Fruit fly (Drosophila melanogaster) whole organism, embryonic: ENCODE measurements around the gene Prosbeta6.

Experiments used
- Awh ChIP-seq: fragments of 200-800 bp; sonication (Bioruptor generic); IDR thresholded peaks from 2 replicates; pipeline ENCODE4, ENCODE4 v1.3.6; 2022; ENCODE audit warnings: missing biosample characterization, missing genetic modification characterization
- Bgb ChIP-seq: fragments of 200-800 bp; sonication (Bioruptor generic); IDR thresholded peaks from 2 replicates; pipeline ENCODE4 v1.3.6; 2022; ENCODE audit warnings: missing biosample characterization, missing genetic modification characterization; ENCODE audit not compliant: partially characterized antibody
- CG10462 ChIP-seq: fragments of 200-800 bp; sonication (Bioruptor generic); optimal IDR thresholded peaks from 2 replicates; lab custom pipeline; 2016; ENCODE audit warnings: missing biosample characterization, missing genetic modification characterization
- CG11695 ChIP-seq: fragments of 200-800 bp; sonication (Bioruptor generic); IDR thresholded peaks from 3 replicates; pipeline ENCODE4 v1.3.6; 2022; ENCODE audit warnings: missing biosample characterization, missing genetic modification characterization
- CG12744 ChIP-seq: fragments of 200-800 bp; sonication (Bioruptor generic); optimal IDR thresholded peaks from 2 replicates; lab custom pipeline; 2016; ENCODE audit warnings: missing biosample characterization, missing genetic modification characterization
- CG13287 ChIP-seq: fragments of 200-800 bp; sonication (Bioruptor generic); IDR thresholded peaks from 2 replicates; pipeline ENCODE4 v1.3.6; 2022; ENCODE audit warnings: missing biosample characterization, missing genetic modification characterization; ENCODE audit not compliant: partially characterized antibody
- CG13424 ChIP-seq: fragments of 200-800 bp; sonication (Bioruptor generic); optimal IDR thresholded peaks from 2 replicates; lab custom pipeline; 2019; ENCODE audit warnings: missing biosample characterization, mild to moderate bottlenecking, missing genetic modification characterization, moderate library complexity
- CG15479 ChIP-seq: fragments of 200-800 bp; sonication (Bioruptor generic); optimal IDR thresholded peaks from 3 replicates; lab custom pipeline; 2019; ENCODE audit warnings: missing biosample characterization, mild to moderate bottlenecking, missing genetic modification characterization, moderate library complexity
- CG16813 ChIP-seq: fragments of 200-800 bp; sonication (Bioruptor generic); IDR thresholded peaks from 3 replicates; pipeline ENCODE4 v1.3.6; 2022; ENCODE audit warnings: missing biosample characterization, missing genetic modification characterization; ENCODE audit not compliant: partially characterized antibody
- CG17359 ChIP-seq: fragments of 200-800 bp; sonication (Bioruptor generic); optimal IDR thresholded peaks from 3 replicates; lab custom pipeline; 2018; ENCODE audit warnings: missing biosample characterization, mild to moderate bottlenecking, missing genetic modification characterization, moderate library complexity
- CG18011 ChIP-seq: fragments of 200-800 bp; sonication (Bioruptor generic); optimal IDR thresholded peaks from 2 replicates; lab custom pipeline; 2017; ENCODE audit warnings: missing biosample characterization, missing genetic modification characterization, mild to moderate bottlenecking, moderate library complexity, missing genotype
- CG2202 ChIP-seq: fragments of 200-800 bp; sonication (Bioruptor generic); optimal IDR thresholded peaks from 2 replicates; lab custom pipeline; 2018; ENCODE audit warnings: missing biosample characterization, mild to moderate bottlenecking, missing genetic modification characterization
- CG30020 ChIP-seq: fragments of 200-800 bp; optimal IDR thresholded peaks from 2 replicates; lab custom pipeline; 2019; ENCODE audit warnings: missing biosample characterization, mild to moderate bottlenecking, missing genetic modification characterization, moderate library complexity
- CG32772 ChIP-seq: fragments of 200-800 bp; sonication (Bioruptor generic); IDR thresholded peaks from 2 replicates; pipeline ENCODE4 v1.3.6; 2022; ENCODE audit warnings: missing biosample characterization, missing genetic modification characterization
- CG34422 ChIP-seq: fragments of 200-800 bp; sonication (Bioruptor generic); IDR thresholded peaks from 3 replicates; pipeline ENCODE4 v1.3.6; 2022; ENCODE audit warnings: missing biosample characterization, missing genetic modification characterization
- CG5245 ChIP-seq: fragments of 200-800 bp; sonication (Bioruptor generic); optimal IDR thresholded peaks from 3 replicates; lab custom pipeline; 2016; ENCODE audit warnings: missing biosample characterization, missing genetic modification characterization
- CG6254 ChIP-seq: fragments of 200-800 bp; sonication (Bioruptor generic); optimal IDR thresholded peaks from 3 replicates; lab custom pipeline; 2017; ENCODE audit warnings: mild to moderate bottlenecking, missing biosample characterization, missing genetic modification reagents, missing genetic modification characterization
- CG7786 ChIP-seq: fragments of 200-800 bp; sonication (Bioruptor generic); optimal IDR thresholded peaks from 2 replicates; lab custom pipeline; 2016; ENCODE audit warnings: missing biosample characterization, missing genetic modification characterization
- CG8290 ChIP-seq, 3 experiments: fragments of 200-800 bp; sonication (Bioruptor generic); optimal IDR thresholded peaks; 2 replicates each; lab custom pipeline; 2016 to 2019; ENCODE audit warnings: missing biosample characterization in 3 of 3, missing genetic modification characterization in 3 of 3, mild to moderate bottlenecking in 2 of 3, moderate library complexity in 1 of 3
- CTCF ChIP-seq: fragments of 200-800 bp; sonication (Bioruptor generic); optimal IDR thresholded peaks from 2 replicates; lab custom pipeline; 2017; ENCODE audit warnings: missing biosample characterization, mild to moderate bottlenecking, missing genetic modification characterization, moderate library complexity
- Dll ChIP-seq: fragments of 200-800 bp; sonication (Bioruptor generic); IDR thresholded peaks from 4 replicates; pipeline ENCODE4 v1.3.6; 2022; ENCODE audit warnings: missing biosample characterization, missing genetic modification characterization; ENCODE audit not compliant: partially characterized antibody
- Dp ChIP-seq: fragments of 200-800 bp; sonication (Bioruptor generic); optimal IDR thresholded peaks from 2 replicates; lab custom pipeline; 2018; ENCODE audit warnings: missing biosample characterization, mild to moderate bottlenecking, missing genetic modification characterization, moderate library complexity
- Fer3 ChIP-seq: fragments of 200-800 bp; sonication (Bioruptor generic); optimal IDR thresholded peaks from 2 replicates; lab custom pipeline; 2018; ENCODE audit warnings: missing biosample characterization, mild to moderate bottlenecking, missing genetic modification characterization, moderate library complexity
- HLHmδ ChIP-seq: fragments of 200-800 bp; sonication (Bioruptor generic); optimal IDR thresholded peaks from 2 replicates; lab custom pipeline; 2018; ENCODE audit warnings: missing biosample characterization, mild to moderate bottlenecking, missing genetic modification characterization, moderate library complexity
- Hand ChIP-seq: fragments of 200-800 bp; sonication (Bioruptor generic); optimal IDR thresholded peaks from 2 replicates; lab custom pipeline; 2017; ENCODE audit warnings: mild to moderate bottlenecking, missing biosample characterization, missing genetic modification reagents, missing genetic modification characterization
- Hmx ChIP-seq: fragments of 200-800 bp; sonication (Bioruptor generic); optimal IDR thresholded peaks from 2 replicates; lab custom pipeline; 2016; ENCODE audit warnings: missing biosample characterization, missing genetic modification characterization
- Mad ChIP-seq: fragments of 200-800 bp; sonication (Bioruptor generic); optimal IDR thresholded peaks from 2 replicates; lab custom pipeline; 2016; ENCODE audit warnings: missing biosample characterization, missing genetic modification characterization
- Mes4 ChIP-seq: fragments of 200-800 bp; sonication (Bioruptor generic); optimal IDR thresholded peaks from 2 replicates; lab custom pipeline; 2016; ENCODE audit warnings: missing biosample characterization, missing genetic modification characterization
- Oaz ChIP-seq: fragments of 200-800 bp; sonication (Bioruptor generic); IDR thresholded peaks from 2 replicates; pipeline ENCODE4 v1.3.6; 2022; ENCODE audit warnings: missing biosample characterization, missing genetic modification characterization
- Sin3A ChIP-seq: fragments of >200 bp; optimal IDR thresholded peaks from 2 replicates; lab custom pipeline; 2018
- Six4 ChIP-seq: fragments of 200-800 bp; sonication (Bioruptor generic); optimal IDR thresholded peaks from 2 replicates; lab custom pipeline; 2016; ENCODE audit warnings: missing biosample characterization, missing genetic modification characterization
- Spps ChIP-seq: fragments of 200-800 bp; sonication (Bioruptor generic); optimal IDR thresholded peaks from 2 replicates; lab custom pipeline; 2018; ENCODE audit warnings: missing biosample characterization, mild to moderate bottlenecking, missing genetic modification characterization
- cato ChIP-seq: fragments of 200-800 bp; sonication (Bioruptor generic); optimal IDR thresholded peaks from 2 replicates; lab custom pipeline; 2016; ENCODE audit warnings: missing biosample characterization, missing genetic modification characterization, borderline replicate concordance
- corto ChIP-seq: fragments of 200-800 bp; sonication (Bioruptor generic); optimal IDR thresholded peaks from 2 replicates; lab custom pipeline; 2016; ENCODE audit warnings: missing biosample characterization, mild to moderate bottlenecking, missing genetic modification characterization, moderate library complexity
- croc ChIP-seq: fragments of 200-800 bp; sonication (Bioruptor generic); conservative IDR thresholded peaks from 3 replicates; pipeline ENCODE4 v1.3.6; 2022; ENCODE audit warnings: missing biosample characterization, missing genetic modification characterization
- crp ChIP-seq, 2 experiments: fragments of 200-800 bp; sonication (Bioruptor generic); optimal IDR thresholded peaks; 2 replicates in 1 of 2; 3 replicates in 1 of 2; lab custom pipeline; 2017; ENCODE audit warnings: missing biosample characterization in 2 of 2, missing genetic modification characterization in 2 of 2, mild to moderate bottlenecking in 1 of 2, moderate library complexity in 1 of 2
- dmrt99B ChIP-seq: fragments of 200-800 bp; sonication (Bioruptor generic); optimal IDR thresholded peaks from 2 replicates; lab custom pipeline; 2018; ENCODE audit warnings: missing biosample characterization, mild to moderate bottlenecking, missing genetic modification characterization, moderate library complexity
- emc ChIP-seq: fragments of 200-800 bp; sonication (Bioruptor generic); optimal IDR thresholded peaks from 2 replicates; lab custom pipeline; 2016; ENCODE audit warnings: missing biosample characterization, missing genetic modification characterization
- ewg ChIP-seq: fragments of 200-800 bp; sonication (Bioruptor generic); optimal IDR thresholded peaks from 3 replicates; lab custom pipeline; 2017; ENCODE audit warnings: mild to moderate bottlenecking, missing biosample characterization, missing genetic modification reagents, missing genetic modification characterization
- fru ChIP-seq: fragments of >200 bp; optimal IDR thresholded peaks from 2 replicates; lab custom pipeline; 2017
- ham ChIP-seq: fragments of 200-800 bp; sonication (Bioruptor generic); IDR thresholded peaks from 2 replicates; pipeline ENCODE4 v1.3.6; 2022; ENCODE audit warnings: missing biosample characterization, missing genetic modification characterization
- insv ChIP-seq, 2 experiments: fragments of 200-800 bp; sonication (Bioruptor generic); optimal IDR thresholded peaks; 3 replicates each; lab custom pipeline; 2016 to 2018; ENCODE audit warnings: missing biosample characterization in 2 of 2, missing genetic modification characterization in 2 of 2
- pfk ChIP-seq: fragments of 200-800 bp; sonication (Bioruptor generic); optimal IDR thresholded peaks from 2 replicates; lab custom pipeline; 2018; ENCODE audit warnings: missing biosample characterization, mild to moderate bottlenecking, missing genetic modification characterization, moderate library complexity
- phol ChIP-seq: fragments of 200-800 bp; sonication (Bioruptor generic); optimal IDR thresholded peaks from 3 replicates; lab custom pipeline; 2018; ENCODE audit warnings: missing biosample characterization, mild to moderate bottlenecking, missing genetic modification characterization, moderate library complexity
- ranshi ChIP-seq: fragments of 200-800 bp; sonication (Bioruptor generic); IDR thresholded peaks from 2 replicates; pipeline ENCODE4 v1.3.6; 2022; ENCODE audit warnings: missing biosample characterization, missing genetic modification characterization
- shn ChIP-seq: fragments of 200-800 bp; sonication (Bioruptor generic); optimal IDR thresholded peaks from 3 replicates; lab custom pipeline; 2016; ENCODE audit warnings: missing biosample characterization, missing genetic modification characterization
- slbo ChIP-seq: fragments of 200-800 bp; sonication (Bioruptor generic); IDR thresholded peaks from 2 replicates; pipeline ENCODE4 v1.3.6; 2022; ENCODE audit warnings: missing biosample characterization, missing genetic modification characterization
- sna ChIP-seq: fragments of 200-800 bp; sonication (Bioruptor generic); IDR thresholded peaks from 2 replicates; pipeline ENCODE4 v1.3.6; 2022; ENCODE audit warnings: missing biosample characterization, missing genetic modification characterization; ENCODE audit not compliant: partially characterized antibody
- usp ChIP-seq: fragments of >200 bp; optimal IDR thresholded peaks from 2 replicates; lab custom pipeline; 2017; ENCODE audit warnings: missing biosample characterization, missing genetic modification characterization
- wor ChIP-seq: fragments of 200-800 bp; sonication (Bioruptor generic); IDR thresholded peaks from 2 replicates; pipeline ENCODE4 v1.3.6; 2022; ENCODE audit warnings: missing biosample characterization, missing genetic modification characterization
- zen ChIP-seq: fragments of 200-800 bp; sonication (Bioruptor generic); optimal IDR thresholded peaks from 3 replicates; lab custom pipeline; 2018; ENCODE audit warnings: missing biosample characterization, mild to moderate bottlenecking, missing genetic modification characterization, moderate library complexity

Gene Prosbeta6

dm6 chr3L:16640509-16641068, 30.4 kb upstream of the Prosbeta6 start (continued):
- TF ChIP-seq CG18011 = no peak
- TF ChIP-seq Awh (GFP tag; lab: Robert Waterston, UW) = no peak
- no peak for TF ChIP-seq emc (GFP tag; lab: Kevin White, UChicago)
- no peak for TF ChIP-seq CG12744 (GFP tag; lab: Kevin White, UChicago)
- TF ChIP-seq CTCF = no peak
- TF ChIP-seq CG2202 (tag; lab: Kevin White, UChicago) = peak; percentile 76
- TF ChIP-seq Sin3A (lab: Kevin White, UChicago) = no peak
- no peak for TF ChIP-seq Six4
- peak; percentile 56 for TF ChIP-seq Spps (tag; lab: Kevin White, UChicago)
- no peak for TF ChIP-seq ham
- no peak for TF ChIP-seq Oaz (GFP tag; lab: Robert Waterston, UW)
- no peak for TF ChIP-seq CG7786 (GFP tag; lab: Kevin White, UChicago)
- TF ChIP-seq crp (GFP tag; optimal IDR thresholded peaks at IDR 0.05; lab: Kevin White, UChicago) = no peak
- TF ChIP-seq CG10462 = peak; percentile 31
- no peak for TF ChIP-seq croc (GFP tag; lab: Robert Waterston, UW)
- TF ChIP-seq Hand (GFP tag; lab: Kevin White, UChicago) = no peak
- no peak for TF ChIP-seq slbo (GFP tag; lab: Robert Waterston, UW)
- TF ChIP-seq insv (GFP tag; optimal IDR thresholded peaks at IDR 0.05; lab: Kevin White, UChicago) = no peak
- TF ChIP-seq CG16813 = no peak
- no peak for TF ChIP-seq Hmx (GFP tag; lab: Kevin White, UChicago)
- TF ChIP-seq zen (tag; lab: Kevin White, UChicago) = peak; percentile 32
- no peak for TF ChIP-seq usp (GFP tag; lab: Kevin White, UChicago)
- TF ChIP-seq CG5245 (GFP tag; lab: Kevin White, UChicago) = no peak
- TF ChIP-seq cato (GFP tag; lab: Kevin White, UChicago) = no peak
- no peak for TF ChIP-seq Dll
- no peak for TF ChIP-seq CG11695
- TF ChIP-seq Mes4 (GFP tag; lab: Kevin White, UChicago) = no peak
- no peak for TF ChIP-seq Bgb (GFP tag; lab: Robert Waterston, UW)
- TF ChIP-seq CG13287 (GFP tag; lab: Robert Waterston, UW) = no peak
- TF ChIP-seq pfk (GFP tag; lab: Kevin White, UChicago) = no peak
- TF ChIP-seq CG30020 (tag; lab: Kevin White, UChicago) = no peak
- TF ChIP-seq ranshi = no peak
- TF ChIP-seq ewg (GFP tag; lab: Kevin White, UChicago) = peak; percentile 11
- TF ChIP-seq Fer3 (tag; lab: Kevin White, UChicago) = peak; percentile 7
- TF ChIP-seq sna (GFP tag; lab: Robert Waterston, UW) = no peak
- TF ChIP-seq CG17359 (tag; lab: Kevin White, UChicago) = peak; percentile 47
- no peak for TF ChIP-seq HLHmδ (GFP tag; lab: Kevin White, UChicago)
- no peak for TF ChIP-seq Mad (GFP tag; lab: Kevin White, UChicago)
- no peak for TF ChIP-seq CG32772
- TF ChIP-seq phol (tag; lab: Kevin White, UChicago) = peak; percentile 33
- TF ChIP-seq CG8290 (GFP tag; optimal IDR thresholded peaks at IDR 0.05; lab: Kevin White, UChicago) = peak; percentile 33
- TF ChIP-seq CG8290 (tag; optimal IDR thresholded peaks at IDR 0.05; lab: Kevin White, UChicago) = no peak
- TF ChIP-seq fru (lab: Kevin White, UChicago) = no peak
- TF ChIP-seq CG13424 (tag; lab: Kevin White, UChicago) = no peak
- no peak for TF ChIP-seq wor (GFP tag; lab: Robert Waterston, UW)
- TF ChIP-seq Dp = no peak
- TF ChIP-seq dmrt99B = peak; percentile 37
- peak; percentile 76 for TF ChIP-seq CG6254
- peak; percentile 13 for TF ChIP-seq CG15479 (GFP tag; lab: Kevin White, UChicago)
- TF ChIP-seq CG34422 (GFP tag; lab: Robert Waterston, UW) = no peak
- no peak for TF ChIP-seq shn (GFP tag; lab: Kevin White, UChicago)
- no peak for TF ChIP-seq corto (GFP tag; lab: Kevin White, UChicago)
